Fruit fly (Drosophila melanogaster) whole organism, embryonic: Measurements from ENCODE around the gene Sgs5bis.

Source experiments
- ATbp ChIP-seq: fragments of 200-800 bp; sonication (Bioruptor generic); optimal IDR thresholded peaks from 2 replicates; lab custom pipeline; 2017; ENCODE audit warnings: missing biosample characterization, mild to moderate bottlenecking, missing genetic modification characterization, missing genetic modification reagents
- Abd-B ChIP-seq: fragments of 200-800 bp; sonication (Bioruptor generic); optimal IDR thresholded peaks from 2 replicates; lab custom pipeline; 2018; ENCODE audit warnings: missing biosample characterization, mild to moderate bottlenecking, missing genetic modification characterization, moderate library complexity
- Bgb ChIP-seq: fragments of 200-800 bp; sonication (Bioruptor generic); IDR thresholded peaks from 2 replicates; pipeline ENCODE4 v1.3.6; 2022; ENCODE audit warnings: missing biosample characterization, missing genetic modification characterization; ENCODE audit not compliant: partially characterized antibody
- C15 ChIP-seq: fragments of 200-800 bp; sonication (Bioruptor generic); IDR thresholded peaks from 3 replicates; pipeline ENCODE4 v1.3.6; 2022; ENCODE audit warnings: missing biosample characterization, missing genetic modification characterization
- CG10321 ChIP-seq: fragments of 200-800 bp; sonication (Bioruptor generic); IDR thresholded peaks from 2 replicates; pipeline ENCODE4 v1.3.6; 2022; ENCODE audit warnings: missing biosample characterization, missing genetic modification characterization
- CG10654 ChIP-seq: fragments of 200-800 bp; sonication (Bioruptor generic); optimal IDR thresholded peaks from 2 replicates; lab custom pipeline; 2016; ENCODE audit warnings: missing biosample characterization, missing genetic modification characterization
- CG11085 ChIP-seq: fragments of 200-800 bp; sonication (Bioruptor generic); IDR thresholded peaks from 2 replicates; pipeline ENCODE4 v1.3.6; 2022; ENCODE audit warnings: missing biosample characterization, missing genetic modification characterization
- CG11247 ChIP-seq: fragments of 200-800 bp; sonication (Bioruptor generic); IDR thresholded peaks from 2 replicates; pipeline ENCODE4 v1.3.6; 2022; ENCODE audit warnings: missing biosample characterization, missing genetic modification characterization
- CG11695 ChIP-seq: fragments of 200-800 bp; sonication (Bioruptor generic); IDR thresholded peaks from 3 replicates; pipeline ENCODE4 v1.3.6; 2022; ENCODE audit warnings: missing biosample characterization, missing genetic modification characterization
- CG1233 ChIP-seq: fragments of 200-800 bp; sonication (Bioruptor generic); optimal IDR thresholded peaks from 4 replicates; lab custom pipeline; 2018; ENCODE audit warnings: missing biosample characterization, mild to moderate bottlenecking, missing genetic modification characterization
- CG13424 ChIP-seq: fragments of 200-800 bp; sonication (Bioruptor generic); optimal IDR thresholded peaks from 2 replicates; lab custom pipeline; 2019; ENCODE audit warnings: missing biosample characterization, mild to moderate bottlenecking, missing genetic modification characterization, moderate library complexity
- CG14667 ChIP-seq: fragments of 200-800 bp; sonication (Bioruptor generic); IDR thresholded peaks from 2 replicates; pipeline ENCODE4 v1.3.6; 2022; ENCODE audit warnings: missing biosample characterization, missing genetic modification characterization
- CG14710 ChIP-seq: fragments of 200-800 bp; sonication (Bioruptor generic); optimal IDR thresholded peaks from 3 replicates; lab custom pipeline; 2019; ENCODE audit warnings: missing biosample characterization, mild to moderate bottlenecking, missing genetic modification characterization, moderate library complexity
- CG17328 ChIP-seq: fragments of 200-800 bp; sonication (Bioruptor generic); IDR thresholded peaks from 2 replicates; pipeline ENCODE4 v1.3.6; 2022; ENCODE audit warnings: missing biosample characterization, missing genetic modification characterization
- CG1792 ChIP-seq: fragments of 200-800 bp; sonication (Bioruptor generic); optimal IDR thresholded peaks from 2 replicates; lab custom pipeline; 2016; ENCODE audit warnings: missing biosample characterization, missing genetic modification characterization
- CG2120 ChIP-seq: fragments of 200-800 bp; sonication (Bioruptor generic); optimal IDR thresholded peaks from 3 replicates; lab custom pipeline; 2016; ENCODE audit warnings: missing biosample characterization, missing genetic modification characterization
- CG32532 ChIP-seq: fragments of 200-800 bp; sonication (Bioruptor generic); IDR thresholded peaks from 2 replicates; pipeline ENCODE4 v1.3.6; 2022; ENCODE audit warnings: missing biosample characterization, missing genetic modification characterization
- CG34224 ChIP-seq: fragments of 200-800 bp; sonication (Bioruptor generic); IDR thresholded peaks from 3 replicates; pipeline ENCODE4 v1.3.6; 2022; ENCODE audit warnings: missing biosample characterization, missing genetic modification characterization; ENCODE audit not compliant: partially characterized antibody
- CG5953 ChIP-seq: fragments of 200-800 bp; sonication (Bioruptor generic); IDR thresholded peaks from 2 replicates; pipeline ENCODE4 v1.3.6; 2022; ENCODE audit warnings: missing biosample characterization, missing genetic modification characterization
- CG6175 ChIP-seq: fragments of 200-800 bp; sonication (Bioruptor generic); IDR thresholded peaks from 3 replicates; pipeline ENCODE4 v1.3.6; 2022; ENCODE audit warnings: missing biosample characterization, missing genetic modification characterization
- CG6813 ChIP-seq: fragments of 200-800 bp; sonication (Bioruptor generic); optimal IDR thresholded peaks from 2 replicates; lab custom pipeline; 2017; ENCODE audit warnings: missing biosample characterization, missing genetic modification characterization, mild to moderate bottlenecking, moderate library complexity, missing genetic modification reagents
- CG8281 ChIP-seq: fragments of 200-800 bp; sonication (Bioruptor generic); optimal IDR thresholded peaks from 2 replicates; lab custom pipeline; 2018; ENCODE audit warnings: missing biosample characterization, mild to moderate bottlenecking, missing genetic modification characterization, moderate library complexity
- Dip2 ChIP-seq: fragments of 200-800 bp; sonication (Bioruptor generic); IDR thresholded peaks from 2 replicates; pipeline ENCODE4 v1.3.6; 2022; ENCODE audit warnings: missing biosample characterization, missing genetic modification characterization
- Dip3 ChIP-seq: fragments of 200-800 bp; sonication (Bioruptor generic); optimal IDR thresholded peaks from 3 replicates; lab custom pipeline; 2016; ENCODE audit warnings: missing biosample characterization, missing genetic modification characterization
- HLH54F ChIP-seq: fragments of 200-800 bp; sonication (Bioruptor generic); optimal IDR thresholded peaks from 3 replicates; lab custom pipeline; 2016; ENCODE audit warnings: missing biosample characterization, missing genetic modification characterization
- Hsf ChIP-seq: fragments of 200-800 bp; sonication (Bioruptor generic); optimal IDR thresholded peaks from 3 replicates; lab custom pipeline; 2016; ENCODE audit warnings: missing biosample characterization, missing genetic modification characterization
- NC2β ChIP-seq: fragments of 200-800 bp; sonication (Bioruptor generic); optimal IDR thresholded peaks from 2 replicates; lab custom pipeline; 2016; ENCODE audit warnings: missing biosample characterization, missing genetic modification characterization
- NFAT ChIP-seq: fragments of 200-800 bp; sonication (Bioruptor generic); IDR thresholded peaks from 2 replicates; pipeline ENCODE4 v1.3.6; 2022; ENCODE audit warnings: missing biosample characterization, missing genetic modification characterization
- NfI ChIP-seq: fragments of 200-800 bp; sonication (Bioruptor generic); optimal IDR thresholded peaks from 3 replicates; lab custom pipeline; 2018; ENCODE audit warnings: missing biosample characterization, mild to moderate bottlenecking, missing genetic modification characterization, moderate library complexity
- Taf1 ChIP-seq: fragments of 200-800 bp; sonication (Bioruptor generic); IDR thresholded peaks from 2 replicates; pipeline ENCODE4 v1.3.6; 2022; ENCODE audit warnings: missing biosample characterization, missing genetic modification characterization
- Xrp1 ChIP-seq: fragments of 200-800 bp; sonication (Bioruptor generic); IDR thresholded peaks from 2 replicates; pipeline ENCODE4 v1.3.6; 2022; ENCODE audit warnings: missing biosample characterization, missing genetic modification characterization
- ara ChIP-seq: fragments of 200-800 bp; sonication (Bioruptor generic); IDR thresholded peaks from 2 replicates; pipeline ENCODE4 v1.3.6; 2022; ENCODE audit warnings: missing biosample characterization, missing genetic modification characterization
- cg ChIP-seq: fragments of 200-800 bp; sonication (Bioruptor generic); optimal IDR thresholded peaks from 3 replicates; lab custom pipeline; 2019; ENCODE audit warnings: missing biosample characterization, mild to moderate bottlenecking, missing genetic modification characterization, moderate library complexity
- chn ChIP-seq: fragments of 200-800 bp; sonication (Bioruptor generic); optimal IDR thresholded peaks from 2 replicates; lab custom pipeline; 2016; ENCODE audit warnings: missing biosample characterization, missing genetic modification characterization
- en ChIP-seq: fragments of 200-800 bp; sonication (Bioruptor generic); optimal IDR thresholded peaks from 2 replicates; lab custom pipeline; 2016; ENCODE audit warnings: missing biosample characterization, missing genetic modification characterization
- exex ChIP-seq: fragments of 200-800 bp; sonication (Bioruptor generic); optimal IDR thresholded peaks from 4 replicates; lab custom pipeline; 2018; ENCODE audit warnings: missing biosample characterization, mild to moderate bottlenecking, missing genetic modification characterization, moderate library complexity
- fd102C ChIP-seq: fragments of 200-800 bp; sonication (Bioruptor generic); optimal IDR thresholded peaks from 2 replicates; lab custom pipeline; 2018; ENCODE audit warnings: missing biosample characterization, mild to moderate bottlenecking, missing genetic modification characterization, moderate library complexity
- fd96Cb ChIP-seq: fragments of 200-800 bp; sonication (Bioruptor generic); optimal IDR thresholded peaks from 2 replicates; lab custom pipeline; 2018; ENCODE audit warnings: missing biosample characterization, mild to moderate bottlenecking, missing genetic modification characterization, moderate library complexity
- gsb-n ChIP-seq: fragments of 200-800 bp; sonication (Bioruptor generic); optimal IDR thresholded peaks from 3 replicates; lab custom pipeline; 2018; ENCODE audit warnings: missing biosample characterization, mild to moderate bottlenecking, missing genetic modification characterization
- gt ChIP-seq: fragments of 200-800 bp; sonication (Bioruptor generic); IDR thresholded peaks from 2 replicates; pipeline ENCODE4 v1.3.6; 2022; ENCODE audit warnings: missing biosample characterization, missing genetic modification characterization
- jing ChIP-seq: fragments of 200-800 bp; sonication (Bioruptor generic); optimal IDR thresholded peaks from 2 replicates; lab custom pipeline; 2018; ENCODE audit warnings: missing biosample characterization, mild to moderate bottlenecking, missing genetic modification characterization
- pan ChIP-seq, 4 experiments: fragments of >200 bp in 3 of 4; fragments of 200-800 bp in 1 of 4; sonication (Bioruptor generic) in 1 of 4; optimal IDR thresholded peaks in 3 of 4; IDR thresholded peaks in 1 of 4; 2 replicates each; pipeline versions ENCODE4 v1.3.6 to Lab custom; 2017 to 2022; ENCODE audit warnings: missing biosample characterization in 2 of 4, missing genetic modification characterization in 2 of 4, mixed read lengths in 1 of 4
- peb ChIP-seq: fragments of 200-800 bp; sonication (Bioruptor generic); IDR thresholded peaks from 2 replicates; pipeline ENCODE4 v1.3.6; 2022; ENCODE audit warnings: missing biosample characterization, missing genetic modification characterization
- sens ChIP-seq: fragments of 200-800 bp; sonication (Bioruptor generic); peaks from one replicate; lab custom pipeline; 2016; ENCODE audit warnings: missing biosample characterization, missing genetic modification characterization
- sr ChIP-seq: fragments of 200-800 bp; sonication (Bioruptor generic); IDR thresholded peaks from 3 replicates; pipeline ENCODE4 v1.3.6; 2022; ENCODE audit warnings: missing biosample characterization, missing genetic modification characterization
- sug ChIP-seq: fragments of 200-800 bp; optimal IDR thresholded peaks from 2 replicates; lab custom pipeline; 2019; ENCODE audit warnings: missing biosample characterization, mild to moderate bottlenecking, missing genetic modification characterization, moderate library complexity
- ttk ChIP-seq: fragments of 200-800 bp; sonication (Bioruptor generic); IDR thresholded peaks from 2 replicates; pipeline ENCODE4 v2.1.2; 2022; ENCODE audit warnings: missing biosample characterization, missing genetic modification characterization

Gene Sgs5bis

DNA sequence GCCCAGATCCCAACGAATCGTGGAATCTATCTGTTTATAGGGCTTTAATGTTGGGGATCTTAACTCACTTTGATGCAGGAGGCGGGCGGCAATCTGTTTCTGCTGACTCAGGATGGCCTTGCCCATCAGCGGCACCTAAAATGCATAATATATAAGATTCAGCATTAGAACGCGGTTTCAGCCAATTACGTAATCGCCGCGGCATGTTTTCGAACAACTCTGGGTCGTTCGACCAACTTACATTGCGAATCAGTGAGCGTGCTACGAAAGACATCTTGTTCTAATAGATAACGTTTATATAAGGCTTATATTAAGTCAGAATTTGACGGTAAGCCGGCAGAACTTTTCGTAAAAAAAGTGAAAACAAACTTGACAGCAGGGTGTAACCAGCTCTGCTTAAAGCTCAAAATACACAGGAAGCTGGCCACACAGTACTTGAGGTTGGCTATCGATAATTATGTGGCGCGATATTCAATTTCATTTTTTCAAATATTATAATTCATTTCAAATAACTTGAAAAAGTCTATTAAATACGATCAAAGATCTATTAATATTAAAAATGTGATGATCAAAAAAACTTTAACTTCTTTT, 48.0 kb upstream of the Sgs5bis start, which contains the start of gene Prx3 (continued):
- TF ChIP-seq CG14710 (tag; lab: Kevin White, UChicago) (peak; percentile 3), peb (no peak), CG34224 (GFP tag; lab: Robert Waterston, UW) (peak; percentile 32; the same call in 2 of the 3 replicates), CG13424 (tag; lab: Kevin White, UChicago) (no peak), NC2β (no peak), sr (GFP tag; lab: Robert Waterston, UW) (no peak), Bgb (GFP tag; lab: Robert Waterston, UW) (peak; percentile 50), sug (tag; lab: Kevin White, UChicago) (no peak), cg (GFP tag; lab: Kevin White, UChicago) (no peak), CG10321 (GFP tag; lab: Robert Waterston, UW) (no peak), CG14667 (GFP tag; lab: Robert Waterston, UW) (no peak), CG5953 (GFP tag; lab: Robert Waterston, UW) (no peak), C15 (GFP tag; lab: Robert Waterston, UW) (no peak), CG6175 (GFP tag; lab: Robert Waterston, UW) (no peak)

DNA sequence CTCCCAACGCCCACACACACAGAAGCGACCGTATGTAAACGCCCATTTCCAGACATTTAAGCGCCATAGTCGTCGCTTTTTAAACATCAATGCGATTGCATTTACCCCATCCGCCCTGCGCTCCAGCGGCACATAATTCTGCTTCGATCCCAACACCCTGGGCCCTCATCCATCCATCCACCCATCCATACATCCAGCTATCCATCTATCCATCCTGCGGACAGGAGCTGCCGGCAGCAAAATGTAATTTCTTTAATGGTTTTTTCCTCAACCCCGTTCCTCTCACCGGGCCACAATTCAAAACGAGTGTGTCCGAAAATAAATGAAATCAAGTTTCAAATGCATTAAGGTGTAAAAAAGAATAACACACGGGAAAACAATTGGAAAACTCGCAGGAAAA, 44.2 kb upstream of the Sgs5bis start:
- peak; percentile 26 for TF ChIP-seq sens (GFP tag; lab: Kevin White, UChicago)
- no peak for TF ChIP-seq Dip3
- TF ChIP-seq NfI (GFP tag; lab: Kevin White, UChicago), result no peak
- no peak for TF ChIP-seq gt (GFP tag; lab: Robert Waterston, UW)
- no peak for TF ChIP-seq fd96Cb
- TF ChIP-seq CG11247 (GFP tag; lab: Robert Waterston, UW), result no peak
- TF ChIP-seq CG11085 (GFP tag; lab: Robert Waterston, UW), result 0 out of 2 replicates have a peak, but pooled peaks have one; percentile 23
- TF ChIP-seq en (GFP tag; lab: Kevin White, UChicago), result no peak
- TF ChIP-seq CG8281 (tag; lab: Kevin White, UChicago), result peak; percentile 92
- no peak for TF ChIP-seq pan (optimal IDR thresholded peaks at IDR 0.05; lab: Kevin White, UChicago)
- no peak for TF ChIP-seq pan (GFP tag; optimal IDR thresholded peaks at IDR 0.05 in 1 of 2, IDR thresholded peaks at IDR 0.05 in 1 of 2)
- 0 out of 2 replicates have a peak, but pooled peaks have one; percentile 9 for TF ChIP-seq CG32532 (GFP tag; lab: Robert Waterston, UW)
- TF ChIP-seq gsb-n (tag; lab: Kevin White, UChicago), result no peak
- no peak for TF ChIP-seq CG2120 (GFP tag; lab: Kevin White, UChicago)
- 0 out of 2 replicates have a peak, but pooled peaks have one; percentile 13 for TF ChIP-seq NFAT (GFP tag; lab: Robert Waterston, UW)

DNA sequence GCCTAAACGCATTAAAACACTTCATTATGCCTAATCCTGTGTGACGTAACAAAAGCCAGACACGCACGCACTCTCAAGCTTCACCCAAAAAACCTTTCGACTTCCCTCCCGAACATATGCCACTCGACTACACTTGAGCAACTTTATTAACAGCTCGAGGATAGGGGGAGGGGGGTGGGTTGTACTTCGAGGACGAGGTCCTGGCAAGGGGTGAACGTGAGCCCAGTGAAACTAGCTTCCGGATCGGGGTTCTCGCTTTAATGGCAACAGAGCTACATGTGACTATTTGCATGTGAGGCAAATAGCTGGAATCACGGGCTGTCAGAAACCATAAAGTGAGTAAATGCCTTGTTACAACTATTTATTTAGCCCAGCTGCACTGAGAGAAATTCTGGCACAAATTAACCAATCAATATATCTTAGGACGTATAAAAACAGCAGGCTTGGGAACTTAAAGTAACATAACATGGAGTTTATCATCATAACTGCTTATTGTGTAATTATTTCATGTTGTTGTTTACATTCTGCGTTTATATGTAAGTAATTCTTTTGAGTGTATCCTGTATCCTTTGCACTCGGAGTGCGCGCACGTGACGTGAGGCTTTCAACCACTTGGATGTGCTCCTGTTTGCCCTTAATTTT, 43.2 kb upstream of the Sgs5bis start:
- TF ChIP-seq CG17328 (peak; percentile 49; the same call in 1 of the 2 replicates), ATbp (peak; percentile 59), CG1233 (peak; percentile 33), ara (GFP tag; lab: Robert Waterston, UW) (peak; percentile 60; the same call in 1 of the 2 replicates), ttk (0 out of 2 replicates have a peak, but pooled peaks have one; percentile 11), chn (GFP tag; lab: Kevin White, UChicago) (peak; percentile 39), jing (GFP tag; lab: Kevin White, UChicago) (peak; percentile 7), Dip2 (GFP tag; lab: Robert Waterston, UW) (no peak), Taf1 (no peak), CG1792 (GFP tag; lab: Kevin White, UChicago) (peak; percentile 1), exex (tag; lab: Kevin White, UChicago) (no peak), fd102C (GFP tag; lab: Kevin White, UChicago) (peak; percentile 62), Xrp1 (GFP tag; lab: Robert Waterston, UW) (peak; percentile 75; the same call in 1 of the 2 replicates), HLH54F (GFP tag; lab: Kevin White, UChicago) (no peak), Hsf (GFP tag; lab: Kevin White, UChicago) (peak; percentile 44), Abd-B (GFP tag; lab: Kevin White, UChicago) (no peak), CG11695 (GFP tag; lab: Robert Waterston, UW) (no peak), CG10654 (GFP tag; lab: Kevin White, UChicago) (peak; percentile 12), CG6813 (GFP tag; lab: Kevin White, UChicago) (peak; percentile 40)
